Fruit fly (Drosophila melanogaster) whole organism, embryonic: Measurements from ENCODE around the gene fan.

Experiments used
- Ada2b ChIP-seq: fragments of 200-800 bp; sonication (Bioruptor generic); IDR thresholded peaks from 2 replicates; pipeline ENCODE4 v1.3.6; 2022; ENCODE audit warnings: missing biosample characterization, missing genetic modification characterization
- Atf-2 ChIP-seq: fragments of 200-800 bp; sonication (Bioruptor generic); optimal IDR thresholded peaks from 2 replicates; lab custom pipeline; 2016; ENCODE audit warnings: missing biosample characterization, missing genetic modification characterization
- B-H2 ChIP-seq: fragments of 200-800 bp; sonication (Bioruptor generic); optimal IDR thresholded peaks from 2 replicates; lab custom pipeline; 2018; ENCODE audit warnings: missing biosample characterization, mild to moderate bottlenecking, missing genetic modification characterization
- BEAF-32 ChIP-seq: fragments of 200-800 bp; sonication (Bioruptor generic); optimal IDR thresholded peaks from 3 replicates; lab custom pipeline; 2017; ENCODE audit warnings: missing biosample characterization, missing genetic modification characterization, mild to moderate bottlenecking, moderate library complexity, missing genetic modification reagents
- CG11247 ChIP-seq: fragments of 200-800 bp; sonication (Bioruptor generic); IDR thresholded peaks from 2 replicates; pipeline ENCODE4 v1.3.6; 2022; ENCODE audit warnings: missing biosample characterization, missing genetic modification characterization
- CG11560 ChIP-seq: fragments of 200-800 bp; sonication (Bioruptor generic); IDR thresholded peaks from 3 replicates; pipeline ENCODE4 v1.3.6; 2022; ENCODE audit warnings: missing biosample characterization, missing genetic modification characterization
- CG11695 ChIP-seq: fragments of 200-800 bp; sonication (Bioruptor generic); IDR thresholded peaks from 3 replicates; pipeline ENCODE4 v1.3.6; 2022; ENCODE audit warnings: missing biosample characterization, missing genetic modification characterization
- CG12155 ChIP-seq: fragments of 200-800 bp; sonication (Bioruptor generic); optimal IDR thresholded peaks from 3 replicates; lab custom pipeline; 2016; ENCODE audit warnings: missing biosample characterization, missing genetic modification characterization
- CG12659 ChIP-seq: fragments of 200-800 bp; sonication (Bioruptor generic); optimal IDR thresholded peaks from 3 replicates; lab custom pipeline; 2017; ENCODE audit warnings: mild to moderate bottlenecking, missing biosample characterization, missing genetic modification reagents, missing genetic modification characterization
- CG12942 ChIP-seq: fragments of 200-800 bp; sonication (Bioruptor generic); optimal IDR thresholded peaks from 3 replicates; lab custom pipeline; 2016; ENCODE audit warnings: missing biosample characterization, missing genetic modification characterization
- CG13296 ChIP-seq: fragments of 200-800 bp; sonication (Bioruptor generic); optimal IDR thresholded peaks from 3 replicates; lab custom pipeline; 2018; ENCODE audit warnings: missing biosample characterization, mild to moderate bottlenecking, missing genetic modification characterization
- CG13624 ChIP-seq: fragments of 200-800 bp; sonication (Bioruptor generic); optimal IDR thresholded peaks from 2 replicates; lab custom pipeline; 2016; ENCODE audit warnings: missing biosample characterization, missing genetic modification characterization
- CG18619 ChIP-seq: fragments of 200-800 bp; sonication (Bioruptor generic); optimal IDR thresholded peaks from 3 replicates; lab custom pipeline; 2017; ENCODE audit warnings: missing biosample characterization, mild to moderate bottlenecking, missing genetic modification characterization
- CG3281 ChIP-seq: fragments of 200-800 bp; sonication (Bioruptor generic); optimal IDR thresholded peaks from 3 replicates; lab custom pipeline; 2017; ENCODE audit warnings: missing biosample characterization, mild to moderate bottlenecking, missing genetic modification characterization
- CG4328 ChIP-seq: fragments of 200-800 bp; sonication (Bioruptor generic); optimal IDR thresholded peaks from 3 replicates; lab custom pipeline; 2017; ENCODE audit warnings: missing biosample characterization, missing genetic modification reagents, missing genetic modification characterization
- CG6683 ChIP-seq: fragments of 200-800 bp; sonication (Bioruptor generic); optimal IDR thresholded peaks from 2 replicates; lab custom pipeline; 2017; ENCODE audit warnings: missing biosample characterization, mild to moderate bottlenecking, missing genetic modification characterization, missing genetic modification reagents
- CG7745 ChIP-seq: fragments of 200-800 bp; sonication (Bioruptor generic); optimal IDR thresholded peaks from 2 replicates; lab custom pipeline; 2018; ENCODE audit warnings: missing biosample characterization, mild to moderate bottlenecking, missing genetic modification characterization, moderate library complexity
- CG7786 ChIP-seq: fragments of 200-800 bp; sonication (Bioruptor generic); optimal IDR thresholded peaks from 2 replicates; lab custom pipeline; 2016; ENCODE audit warnings: missing biosample characterization, missing genetic modification characterization
- CG8388 ChIP-seq: fragments of 200-800 bp; sonication (Bioruptor generic); optimal IDR thresholded peaks from 2 replicates; lab custom pipeline; 2019; ENCODE audit warnings: missing biosample characterization, mild to moderate bottlenecking, missing genetic modification characterization, moderate library complexity
- CG9727 ChIP-seq: fragments of 200-800 bp; sonication (Bioruptor generic); optimal IDR thresholded peaks from 3 replicates; lab custom pipeline; 2017; ENCODE audit warnings: missing biosample characterization, mild to moderate bottlenecking, missing genetic modification characterization
- D ChIP-seq, 2 experiments: fragments of 200-800 bp in 1 of 2; fragments of >200 bp in 1 of 2; sonication (Bioruptor generic) in 1 of 2; optimal IDR thresholded peaks; 2 replicates in 1 of 2; 3 replicates in 1 of 2; lab custom pipeline; 2017; ENCODE audit warnings: mild to moderate bottlenecking in 1 of 2, missing biosample characterization in 1 of 2, missing genetic modification characterization in 1 of 2, missing genetic modification reagents in 1 of 2
- Deaf1 ChIP-seq: fragments of 200-800 bp; optimal IDR thresholded peaks from 3 replicates; lab custom pipeline; 2019; ENCODE audit warnings: missing biosample characterization, mild to moderate bottlenecking, missing genetic modification characterization, moderate library complexity
- Eip74EF ChIP-seq, 2 experiments: fragments of 200-800 bp in 1 of 2; fragments of >200 bp in 1 of 2; sonication (Bioruptor generic) in 1 of 2; optimal IDR thresholded peaks; 2 replicates each; lab custom pipeline; 2017 to 2019; ENCODE audit warnings: missing biosample characterization in 2 of 2, missing genetic modification characterization in 2 of 2, mild to moderate bottlenecking in 1 of 2, moderate library complexity in 1 of 2
- H15 ChIP-seq: fragments of 200-800 bp; sonication (Bioruptor generic); IDR thresholded peaks from 3 replicates; pipeline ENCODE4 v1.3.6; 2022; ENCODE audit warnings: missing biosample characterization, missing genetic modification characterization
- H2.0 ChIP-seq: fragments of 200-800 bp; sonication (Bioruptor generic); IDR thresholded peaks from 2 replicates; pipeline ENCODE4 v1.3.6; 2022; ENCODE audit warnings: missing biosample characterization, missing genetic modification characterization
- Hey ChIP-seq: fragments of 200-800 bp; sonication (Bioruptor generic); optimal IDR thresholded peaks from 3 replicates; lab custom pipeline; 2018; ENCODE audit warnings: missing biosample characterization, mild to moderate bottlenecking, missing genetic modification characterization
- Hr78 ChIP-seq, 2 experiments: fragments of 200-800 bp in 1 of 2; fragments of >200 bp in 1 of 2; sonication (Bioruptor generic) in 1 of 2; optimal IDR thresholded peaks; 2 replicates each; lab custom pipeline; 2017 to 2019; ENCODE audit warnings: missing biosample characterization in 2 of 2, missing genetic modification characterization in 2 of 2, mild to moderate bottlenecking in 1 of 2, moderate library complexity in 1 of 2
- Neu2 ChIP-seq: fragments of 200-800 bp; sonication (Bioruptor generic); optimal IDR thresholded peaks from 3 replicates; lab custom pipeline; 2016; ENCODE audit warnings: missing biosample characterization, missing genetic modification characterization, borderline replicate concordance
- Nf-YA ChIP-seq: fragments of 200-800 bp; sonication (Bioruptor generic); IDR thresholded peaks from 2 replicates; pipeline ENCODE4 v1.3.6; 2022; ENCODE audit warnings: missing biosample characterization, missing genetic modification characterization
- Side ChIP-seq: fragments of 200-800 bp; sonication (Bioruptor generic); optimal IDR thresholded peaks from 2 replicates; lab custom pipeline; 2016; ENCODE audit warnings: missing biosample characterization, missing genetic modification characterization
- Ssrp ChIP-seq: fragments of 200-800 bp; sonication (Bioruptor generic); optimal IDR thresholded peaks from 2 replicates; lab custom pipeline; 2018; ENCODE audit warnings: missing biosample characterization, mild to moderate bottlenecking, missing genetic modification characterization, moderate library complexity
- Vsx1 ChIP-seq: fragments of 200-800 bp; sonication (Bioruptor generic); optimal IDR thresholded peaks from 2 replicates; lab custom pipeline; 2017; ENCODE audit warnings: missing biosample characterization, mild to moderate bottlenecking, missing genetic modification characterization, missing genetic modification reagents
- aop ChIP-seq: fragments of 200-800 bp; sonication (Bioruptor generic); IDR thresholded peaks from 2 replicates; pipeline ENCODE4 v1.3.6; 2022; ENCODE audit warnings: missing biosample characterization, missing genetic modification characterization
- eve ChIP-seq, 2 experiments: fragments of >200 bp; optimal IDR thresholded peaks; 2 replicates each; lab custom pipeline; 2017; ENCODE audit warnings: missing biosample characterization in 2 of 2, missing genetic modification characterization in 2 of 2
- exex ChIP-seq: fragments of 200-800 bp; sonication (Bioruptor generic); optimal IDR thresholded peaks from 4 replicates; lab custom pipeline; 2018; ENCODE audit warnings: missing biosample characterization, mild to moderate bottlenecking, missing genetic modification characterization, moderate library complexity
- gcm2 ChIP-seq: fragments of 200-800 bp; sonication (Bioruptor generic); optimal IDR thresholded peaks from 2 replicates; lab custom pipeline; 2016; ENCODE audit warnings: missing biosample characterization, missing genetic modification characterization
- gem ChIP-seq: fragments of 200-800 bp; sonication (Bioruptor generic); optimal IDR thresholded peaks from 2 replicates; lab custom pipeline; 2019; ENCODE audit warnings: missing biosample characterization, mild to moderate bottlenecking, missing genetic modification characterization, moderate library complexity
- gro ChIP-seq: fragments of 200-800 bp; sonication (Bioruptor generic); optimal IDR thresholded peaks from 2 replicates; lab custom pipeline; 2016; ENCODE audit warnings: missing biosample characterization, missing genetic modification characterization
- gt ChIP-seq: fragments of 200-800 bp; sonication (Bioruptor generic); IDR thresholded peaks from 2 replicates; pipeline ENCODE4 v1.3.6; 2022; ENCODE audit warnings: missing biosample characterization, missing genetic modification characterization
- jing ChIP-seq: fragments of 200-800 bp; sonication (Bioruptor generic); optimal IDR thresholded peaks from 2 replicates; lab custom pipeline; 2018; ENCODE audit warnings: missing biosample characterization, mild to moderate bottlenecking, missing genetic modification characterization
- kah ChIP-seq: fragments of 200-800 bp; sonication (Bioruptor generic); optimal IDR thresholded peaks from 2 replicates; lab custom pipeline; 2018; ENCODE audit warnings: missing biosample characterization, mild to moderate bottlenecking, missing genetic modification characterization
- mirr ChIP-seq: fragments of 200-800 bp; sonication (Bioruptor generic); optimal IDR thresholded peaks from 3 replicates; lab custom pipeline; 2018; ENCODE audit warnings: missing biosample characterization, mild to moderate bottlenecking, missing genetic modification characterization
- nerfin-1 ChIP-seq: fragments of 200-800 bp; sonication (Bioruptor generic); optimal IDR thresholded peaks from 3 replicates; lab custom pipeline; 2019; ENCODE audit warnings: missing biosample characterization, mild to moderate bottlenecking, missing genetic modification characterization, moderate library complexity
- nmo ChIP-seq: fragments of 200-800 bp; sonication (Bioruptor generic); optimal IDR thresholded peaks from 2 replicates; lab custom pipeline; 2018; ENCODE audit warnings: missing biosample characterization, mild to moderate bottlenecking, missing genetic modification characterization, moderate library complexity
- pum ChIP-seq: fragments of 200-800 bp; sonication (Bioruptor generic); optimal IDR thresholded peaks from 2 replicates; lab custom pipeline; 2016; ENCODE audit warnings: missing biosample characterization, missing genetic modification characterization
- scrt ChIP-seq: fragments of 200-800 bp; sonication (Bioruptor generic); optimal IDR thresholded peaks from 2 replicates; lab custom pipeline; 2018; ENCODE audit warnings: missing biosample characterization, mild to moderate bottlenecking, missing genetic modification characterization, moderate library complexity
- sd ChIP-seq: fragments of 200-800 bp; sonication (Bioruptor generic); optimal IDR thresholded peaks from 3 replicates; lab custom pipeline; 2018; ENCODE audit warnings: missing biosample characterization, mild to moderate bottlenecking, missing genetic modification characterization, moderate library complexity
- seq ChIP-seq: fragments of 200-800 bp; sonication (Bioruptor generic); IDR thresholded peaks from 2 replicates; pipeline ENCODE4 v1.3.6; 2022; ENCODE audit warnings: missing biosample characterization, missing genetic modification characterization
- sqz ChIP-seq: fragments of 200-800 bp; sonication (Bioruptor generic); optimal IDR thresholded peaks from 3 replicates; lab custom pipeline; 2018; ENCODE audit warnings: missing biosample characterization, mild to moderate bottlenecking, missing genetic modification characterization
- unpg ChIP-seq: fragments of 200-800 bp; sonication (Bioruptor generic); optimal IDR thresholded peaks from 3 replicates; lab custom pipeline; 2018; ENCODE audit warnings: missing biosample characterization, mild to moderate bottlenecking, missing genetic modification characterization, moderate library complexity

The fan gene

DNA sequence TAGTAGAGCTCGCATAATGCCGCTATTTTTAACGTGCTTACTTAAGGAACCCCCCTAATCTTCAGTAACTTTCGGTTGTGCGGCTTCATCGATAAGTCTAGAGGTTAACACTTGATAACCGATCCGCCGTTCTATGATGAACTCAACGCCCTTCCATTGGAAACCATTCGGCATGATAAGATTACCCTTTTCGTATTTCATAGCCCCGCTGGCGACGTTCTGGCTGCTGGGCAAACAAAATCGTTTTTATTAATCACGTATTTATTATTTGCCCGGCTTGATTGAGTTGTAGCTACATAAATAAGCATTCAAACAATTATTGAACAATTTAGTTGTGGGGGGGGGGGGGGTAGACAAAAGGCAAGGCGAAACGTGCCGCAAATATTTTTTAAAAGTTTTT is 15.4 kb upstream of the fan start (continued):
- TF ChIP-seq gt (GFP tag; lab: Robert Waterston, UW) (no peak), CG12155 (GFP tag; lab: Kevin White, UChicago) (no peak), CG13296 (GFP tag; lab: Kevin White, UChicago) (peak; percentile 71), pum (GFP tag; lab: Kevin White, UChicago) (no peak), CG3281 (GFP tag; lab: Kevin White, UChicago) (peak; percentile 10), Ada2b (GFP tag; lab: Robert Waterston, UW) (no peak), seq (no peak), CG11560 (tag; lab: Robert Waterston, UW) (no peak), Eip74EF (GFP tag; optimal IDR thresholded peaks at IDR 0.05; lab: Kevin White, UChicago) (peak in 1 of 2 experiments; percentile 2), Hr78 (GFP tag; optimal IDR thresholded peaks at IDR 0.05; lab: Kevin White, UChicago) (peak in 1 of 2 experiments; percentile 95), nmo (no peak), kah (GFP tag; lab: Kevin White, UChicago) (no peak), Nf-YA (GFP tag; lab: Robert Waterston, UW) (no peak), nerfin-1 (tag; lab: Kevin White, UChicago) (no peak), CG4328 (GFP tag; lab: Kevin White, UChicago) (peak; percentile 18), gcm2 (GFP tag; lab: Kevin White, UChicago) (no peak), CG7786 (no peak), CG6683 (GFP tag; lab: Kevin White, UChicago) (no peak), CG11247 (no peak), eve (GFP tag; optimal IDR thresholded peaks at IDR 0.05; lab: Kevin White, UChicago) (peak in 1 of 2 experiments; percentile 60), Ssrp (tag; lab: Kevin White, UChicago) (no peak), Atf-2 (GFP tag; lab: Kevin White, UChicago) (no peak), aop (GFP tag; lab: Robert Waterston, UW) (no peak), CG7745 (tag; lab: Kevin White, UChicago) (no peak), CG11695 (GFP tag; lab: Robert Waterston, UW) (no peak), CG9727 (peak; percentile 34), CG18619 (GFP tag; lab: Kevin White, UChicago) (no peak), Vsx1 (GFP tag; lab: Kevin White, UChicago) (peak; percentile 53), scrt (GFP tag; lab: Kevin White, UChicago) (peak; percentile 0), gem (tag; lab: Kevin White, UChicago) (peak; percentile 34), B-H2 (GFP tag; lab: Kevin White, UChicago) (peak; percentile 18), CG12942 (no peak), Hey (tag; lab: Kevin White, UChicago) (peak; percentile 47), exex (peak; percentile 99), jing (no peak), sd (tag; lab: Kevin White, UChicago) (peak; percentile 90), gro (GFP tag; lab: Kevin White, UChicago) (peak; percentile 68), CG8388 (GFP tag; lab: Kevin White, UChicago) (no peak), H15 (no peak), CG13624 (GFP tag; lab: Kevin White, UChicago) (no peak), mirr (GFP tag; lab: Kevin White, UChicago) (peak; percentile 92), Neu2 (no peak), unpg (GFP tag; lab: Kevin White, UChicago) (peak; percentile 11), H2.0 (no peak), sqz (no peak), CG12659 (GFP tag; lab: Kevin White, UChicago) (peak; percentile 29), Side (no peak), Deaf1 (tag; lab: Kevin White, UChicago) (peak; percentile 18), BEAF-32 (no peak), D (optimal IDR thresholded peaks at IDR 0.05; lab: Kevin White, UChicago) (no peak), D (GFP tag; optimal IDR thresholded peaks at IDR 0.05; lab: Kevin White, UChicago) (no peak)
